Fruit fly (Drosophila melanogaster) S2 (cell line): Measurements from ENCODE around the gene Kr-h1.

Source experiments
- CG8478 ChIP-seq: fragments of >200 bp; optimal IDR thresholded peaks from 2 replicates; lab custom pipeline; 2018
- CTCF ChIP-seq, 2 experiments: fragments of >200 bp; optimal IDR thresholded peaks; 2 replicates each; lab custom pipeline; 2018

dm6 chr2L:6084694-6085093 lies 2.3 kb downstream of the Kr-h1 start:
- TF ChIP-seq CTCF (optimal IDR thresholded peaks at IDR 0.05; lab: Kevin White, UChicago) (no peak), CG8478 (lab: Kevin White, UChicago) (no peak)
